Worm (Caenorhabditis elegans) whole organism, L4 larva: ENCODE data around the gene R08A2.1.

ENCODE experiments used
- ZK546.5 ChIP-seq, 2 experiments: sonication (generic microtip); optimal IDR thresholded peaks; 2 replicates each; lab custom pipeline; 2017; ENCODE audit warnings: missing biosample characterization in 2 of 2, missing genetic modification characterization in 2 of 2
- dve-1 ChIP-seq: sonication (generic microtip); optimal IDR thresholded peaks from 2 replicates; lab custom pipeline; 2017; ENCODE audit warnings: antibody characterized with exemption, mild to moderate bottlenecking, missing genetic modification characterization, missing compliant biosample characterization; ENCODE audit not compliant: insufficient read depth
- egl-43 ChIP-seq: fragments of 200-800 bp; sonication (Bioruptor generic); IDR thresholded peaks from 2 replicates; pipeline ENCODE4 v1.3.6; 2022; ENCODE audit warnings: missing genetic modification reagents, missing genetic modification characterization, missing compliant biosample characterization
- fos-1 ChIP-seq: fragments of 150-350 bp; optimal IDR thresholded peaks from 2 replicates; lab custom pipeline; 2014; ENCODE audit warnings: missing biosample characterization, missing genetic modification characterization
- lin-39 ChIP-seq: fragments of 150-350 bp; optimal IDR thresholded peaks from 2 replicates; lab custom pipeline; 2014; ENCODE audit warnings: missing biosample characterization, missing genetic modification reagents, missing genetic modification characterization
- mep-1 ChIP-seq: fragments of 150-350 bp; sonication (generic microtip); optimal IDR thresholded peaks from 3 replicates; lab custom pipeline; 2014; ENCODE audit warnings: missing biosample characterization, missing genetic modification characterization
- nhr-25 ChIP-seq: sonication (generic microtip); optimal IDR thresholded peaks from 2 replicates; lab custom pipeline; 2017; ENCODE audit warnings: missing genetic modification characterization, mild to moderate bottlenecking, missing compliant biosample characterization, antibody characterized with exemption, moderate library complexity, borderline replicate concordance; ENCODE audit not compliant: insufficient read depth
- set-16 ChIP-seq: fragments of 200-800 bp; sonication (Bioruptor generic); IDR thresholded peaks from 2 replicates; pipeline ENCODE4 v1.3.6; 2022; ENCODE audit warnings: missing genetic modification reagents, missing genetic modification characterization, missing compliant biosample characterization
- skn-1 ChIP-seq: fragments of 150-350 bp; optimal IDR thresholded peaks from 2 replicates; lab custom pipeline; 2014; ENCODE audit warnings: missing biosample characterization, missing genetic modification characterization
- snpc-1.2 ChIP-seq: fragments of 200-800 bp; sonication (Bioruptor generic); IDR thresholded peaks from 2 replicates; pipeline ENCODE4 v1.3.6; 2022; ENCODE audit warnings: missing genetic modification reagents, missing genetic modification characterization, missing compliant biosample characterization

DNA sequence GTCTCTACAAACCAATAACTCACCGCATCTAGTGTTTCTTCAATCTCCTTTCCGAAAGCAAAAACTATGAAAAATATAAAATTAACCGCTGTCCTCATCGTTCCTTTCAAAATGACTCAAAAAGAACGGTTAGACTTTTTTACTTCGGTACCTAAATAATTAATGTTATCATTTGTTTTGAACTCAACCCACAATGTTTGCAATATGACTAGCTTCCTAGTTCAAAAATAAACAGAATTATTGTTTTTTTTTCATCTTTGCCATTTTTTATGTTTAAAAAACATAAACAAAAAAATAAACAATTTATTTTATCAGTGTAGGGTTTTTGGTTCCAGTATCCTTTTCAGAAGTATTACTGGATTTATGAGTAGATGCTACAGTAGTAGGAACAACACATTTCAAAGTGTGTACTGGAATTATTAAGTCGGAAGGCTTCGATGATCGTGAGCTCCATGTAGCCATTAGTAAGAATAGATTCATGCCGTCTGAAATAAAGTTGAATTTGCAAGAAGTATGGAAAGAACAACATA, 29.3 kb upstream of the R08A2.1 start, which contains the start of the genes lipl-8 and Y50E8A.22:
- no peak for TF ChIP-seq skn-1
- TF ChIP-seq ZK546.5 (tag; optimal IDR thresholded peaks at IDR 0.05; lab: Kevin White, UChicago): no peak
- no peak for TF ChIP-seq mep-1 (tag; lab: Kevin White, UChicago)
- TF ChIP-seq snpc-1.2: no peak
- no peak for TF ChIP-seq fos-1 (tag; lab: Kevin White, UChicago)
- no peak for TF ChIP-seq nhr-25 (tag; lab: Kevin White, UChicago)
- TF ChIP-seq dve-1 (tag; lab: Kevin White, UChicago): no peak
- no peak for TF ChIP-seq egl-43 (GFP tag; lab: Robert Waterston, UW)
- TF ChIP-seq lin-39 (tag; lab: Kevin White, UChicago): no peak
- no peak for TF ChIP-seq set-16 (GFP tag; lab: Robert Waterston, UW)
